Fruit fly (Drosophila melanogaster) Kc167 (cell line): ENCODE measurements around the gene Dph4.

Experiments
- Myc ChIP-seq: fragments of >200 bp; optimal IDR thresholded peaks from 2 replicates; lab custom pipeline; 2017; ENCODE audit warnings: missing external identifiers
- h ChIP-seq: fragments of >200 bp; optimal IDR thresholded peaks from 3 replicates; lab custom pipeline; 2018; ENCODE audit warnings: missing external identifiers
- insv ChIP-seq: fragments of >200 bp; optimal IDR thresholded peaks from 3 replicates; lab custom pipeline; 2018; ENCODE audit warnings: missing external identifiers
- psq ChIP-seq: fragments of >200 bp; optimal IDR thresholded peaks from 2 replicates; lab custom pipeline; 2017; ENCODE audit warnings: missing external identifiers

DNA sequence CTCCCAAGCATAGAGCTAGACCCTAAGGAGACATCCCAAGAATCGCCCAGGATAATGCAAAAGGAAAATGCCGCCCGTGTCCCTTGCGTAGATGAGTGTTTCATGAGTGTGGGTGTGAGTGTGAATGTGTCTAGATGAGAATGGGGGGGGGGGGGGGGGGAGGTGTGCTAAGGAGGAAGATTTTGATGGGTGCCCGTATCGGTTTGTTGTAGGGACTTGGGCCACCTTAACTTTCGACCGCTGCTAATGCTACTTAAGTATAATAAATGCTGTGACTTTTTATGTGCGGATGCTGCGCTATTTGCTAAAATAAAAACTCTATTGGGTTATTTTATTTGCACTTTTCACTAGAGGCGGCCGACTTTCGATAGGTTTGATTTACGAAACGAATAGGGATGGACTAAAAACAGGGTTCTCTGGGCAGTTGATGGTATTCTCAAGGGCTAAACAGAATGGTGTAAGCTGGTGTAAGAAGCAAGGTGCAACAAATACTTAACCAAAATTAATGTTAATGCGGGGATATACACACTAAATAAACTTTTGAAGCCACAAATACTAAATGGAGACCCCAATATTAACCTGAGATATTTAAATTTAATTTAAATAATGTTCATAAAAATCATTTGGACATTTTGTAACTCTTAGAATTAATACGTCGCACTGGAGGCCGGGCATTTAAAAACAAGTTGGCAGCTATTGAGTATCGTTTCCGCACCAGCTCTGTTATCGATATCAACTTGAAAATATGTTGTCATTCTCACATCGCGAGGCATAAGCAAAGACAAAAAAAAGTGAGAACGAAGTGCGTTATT, 45.2 kb upstream of the Dph4 start, which contains the start of the genes Xe7 and Atg17:
- TF ChIP-seq h (lab: Kevin White, UChicago), result no peak
- TF ChIP-seq psq (lab: Kevin White, UChicago), result peak; percentile 60
- no peak for TF ChIP-seq insv (lab: Kevin White, UChicago)
- TF ChIP-seq Myc (lab: Kevin White, UChicago), result no peak
